Fruit fly (Drosophila melanogaster) ovary, adult (tissue): Measurements from ENCODE around the gene CG15734.
"Not testable (repeated sequence)": the region's sequence is repeated elsewhere in the genome, so short reads cannot be mapped to it uniquely, and the experiment has no call there.

Experiments
- CG17801 ChIP-seq: fragments of 200-800 bp; optimal IDR thresholded peaks from 2 replicates; lab custom pipeline; 2019; ENCODE audit warnings: missing biosample characterization, mild to moderate bottlenecking, missing genetic modification characterization, moderate library complexity; ENCODE audit not compliant: partially characterized antibody

Gene CG15734

DNA sequence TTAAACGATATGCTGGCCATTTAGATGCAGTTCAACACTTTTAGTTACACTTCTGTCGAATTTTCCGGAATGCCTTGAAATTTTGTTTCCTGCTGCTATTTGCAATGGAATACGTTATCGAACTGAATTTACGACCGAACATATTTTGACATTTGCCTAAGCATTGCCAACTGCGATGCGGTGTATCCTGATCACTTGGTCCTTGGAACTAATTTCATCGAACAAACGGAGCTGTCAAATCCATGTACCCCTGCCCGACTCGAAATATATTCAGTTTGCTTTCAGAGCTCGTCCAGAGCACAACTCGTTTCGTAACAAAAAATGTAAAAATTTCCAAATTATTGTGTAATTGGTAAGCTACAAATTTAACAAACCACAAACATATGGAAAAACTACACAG lies at the start of gene CG15734:
Gene CG15734, minus strand, starts transcription at position 101 of the 400 bp plus-strand sequence.
- TF ChIP-seq CG17801: not testable (repeated sequence)

DNA sequence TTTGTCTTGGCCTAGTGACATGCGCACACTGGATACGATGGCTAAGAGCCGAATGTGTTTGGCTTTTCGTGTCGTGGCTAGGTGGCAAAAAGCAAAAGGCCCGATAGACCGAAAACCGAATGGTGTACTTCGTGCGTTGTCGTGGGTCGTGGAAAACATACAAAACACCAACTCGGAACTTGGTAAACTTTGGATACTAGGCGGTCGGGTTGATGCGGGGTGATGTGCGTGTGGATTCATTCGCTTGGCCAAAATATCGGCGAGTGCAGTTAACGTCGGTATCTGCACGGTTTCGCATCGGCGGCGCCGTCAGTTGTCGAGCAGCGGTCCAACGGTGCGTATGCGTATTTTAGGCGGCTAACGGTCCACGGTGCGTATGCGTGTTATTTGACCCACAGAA lies 41.2 kb upstream of the CG15734 start:
- no peak for TF ChIP-seq CG17801

DNA sequence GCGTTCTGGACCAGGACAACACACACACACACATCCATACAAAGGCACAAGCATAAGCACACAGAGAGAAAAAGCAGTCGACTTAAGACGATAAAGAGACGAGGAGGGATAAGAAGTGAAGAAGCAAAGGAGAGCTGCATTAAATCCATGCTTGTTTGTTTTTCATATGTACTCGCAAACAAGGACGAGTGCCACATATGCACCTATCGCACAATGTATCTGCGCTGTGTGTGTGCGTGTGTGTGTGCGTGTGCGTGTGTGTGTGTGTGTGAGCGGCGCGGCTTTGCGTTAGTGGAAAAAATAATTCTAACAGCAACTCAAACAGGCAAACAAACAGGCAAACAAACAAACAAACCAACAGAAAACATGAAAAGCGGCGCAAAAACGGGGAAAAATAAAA lies 32.5 kb upstream of the CG15734 start:
- no peak for TF ChIP-seq CG17801

DNA sequence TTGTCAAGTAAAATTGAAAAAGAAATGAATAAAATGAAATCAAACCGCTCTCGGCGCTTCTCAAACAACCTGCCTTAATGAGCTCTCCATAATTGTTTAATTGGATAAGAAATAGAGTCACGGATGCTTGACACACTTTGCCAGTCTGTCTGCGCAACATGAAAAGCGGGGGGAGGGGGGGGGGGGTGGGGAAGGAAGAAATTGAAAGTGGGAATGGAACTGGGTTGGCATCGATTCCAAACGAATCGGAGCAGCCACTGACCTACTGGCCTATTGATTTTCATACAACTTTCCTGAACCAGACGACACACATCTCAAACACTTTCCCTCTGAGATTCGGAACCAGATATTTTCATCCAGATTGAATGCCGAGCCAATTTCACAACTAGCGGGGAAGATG lies 20.1 kb upstream of the CG15734 start, which contains the start of gene CG2750:
Gene CG2750, plus strand, starts transcription at position 301 of the 400 bp plus-strand sequence.
- TF ChIP-seq CG17801: no peak

DNA sequence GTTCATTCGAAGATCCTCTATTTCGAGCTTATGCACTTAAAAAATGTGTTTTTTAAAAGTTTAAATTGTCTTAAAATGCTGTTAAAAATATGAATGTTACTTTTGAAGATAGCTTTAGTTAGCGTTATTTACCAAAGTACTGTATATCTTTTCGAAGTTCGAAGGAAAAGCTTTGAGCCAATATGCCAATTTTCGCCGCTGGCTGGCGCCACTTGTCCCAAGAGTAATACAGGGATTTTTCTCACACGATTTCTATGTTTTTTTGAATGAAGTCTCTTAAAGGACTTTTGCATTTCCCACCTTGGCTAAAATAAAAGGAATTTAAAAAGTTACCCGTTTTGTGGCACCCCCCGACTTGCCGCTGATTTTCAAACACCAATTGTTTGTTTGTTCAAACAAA lies 17.4 kb upstream of the CG15734 start:
- no peak for TF ChIP-seq CG17801

DNA sequence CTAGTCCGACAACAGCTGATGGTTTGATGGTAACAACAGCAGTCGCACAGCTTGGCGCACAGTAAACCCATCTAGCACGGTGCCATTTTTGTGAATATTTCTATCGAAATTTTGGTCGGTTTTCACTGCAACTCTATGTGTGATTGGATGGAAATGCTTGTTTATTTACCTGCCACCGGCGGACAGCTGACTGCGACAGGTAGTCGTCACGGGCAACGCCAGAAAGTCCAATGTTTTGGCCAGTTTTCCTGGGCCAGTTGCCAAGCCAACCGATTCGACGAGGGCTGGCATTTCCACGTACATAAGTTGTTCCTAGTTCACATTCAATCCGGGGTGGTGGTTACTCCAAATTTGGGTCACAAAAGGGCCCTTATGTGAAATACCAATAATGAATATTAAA lies 16.9 kb upstream of the CG15734 start, which contains the start of gene CG11356:
Gene CG11356, minus strand, starts transcription at position 101 of the 400 bp plus-strand sequence.
- no peak for TF ChIP-seq CG17801

DNA sequence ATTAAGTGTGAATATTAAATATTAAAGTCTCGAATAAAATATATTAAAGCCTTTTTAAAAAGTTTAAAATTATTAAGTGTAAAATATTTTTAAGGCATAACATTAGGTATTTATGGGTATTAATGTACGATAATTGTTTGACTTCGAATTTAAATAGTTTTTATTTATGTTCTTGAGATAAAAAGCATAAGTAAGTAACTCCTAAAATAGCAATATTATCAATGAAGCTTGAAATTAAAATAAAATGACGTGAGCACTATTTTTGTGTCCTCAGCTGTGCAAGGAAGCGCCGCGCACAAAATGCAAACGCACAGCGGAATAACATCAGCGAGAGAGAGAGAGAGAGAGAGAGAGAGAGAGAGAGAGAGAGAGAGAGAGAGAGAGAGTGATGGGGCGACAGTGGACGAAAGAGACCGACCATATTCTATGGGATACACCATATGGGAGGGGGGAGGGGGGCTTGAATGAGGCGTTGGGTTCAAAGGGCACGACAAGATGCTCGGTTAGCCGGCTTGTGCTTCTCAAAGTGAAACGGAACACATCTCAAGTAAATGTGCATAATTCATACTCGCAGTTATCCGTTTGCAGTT lies 3.5 kb upstream of the CG15734 start:
- no peak for TF ChIP-seq CG17801

DNA sequence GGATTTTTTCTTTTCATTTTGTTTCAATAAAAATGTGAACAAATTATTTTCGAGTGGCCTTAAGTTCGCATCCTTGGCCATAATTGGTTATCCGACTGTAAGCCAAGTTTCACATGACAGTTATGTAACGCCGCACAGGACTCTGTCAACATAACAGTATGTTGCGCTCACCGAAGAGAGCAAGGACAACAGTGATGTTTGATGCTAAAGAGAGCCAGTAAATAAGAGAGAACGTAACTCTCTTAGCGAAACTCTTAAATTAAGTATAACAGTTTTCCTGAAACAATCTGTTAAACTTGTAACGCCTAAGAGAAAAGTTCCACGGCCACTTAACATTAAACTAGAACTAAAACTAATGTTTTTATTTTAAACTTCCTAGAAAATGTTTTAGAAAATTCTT lies 1.1 kb downstream of the CG15734 start:
- TF ChIP-seq CG17801: no peak

DNA sequence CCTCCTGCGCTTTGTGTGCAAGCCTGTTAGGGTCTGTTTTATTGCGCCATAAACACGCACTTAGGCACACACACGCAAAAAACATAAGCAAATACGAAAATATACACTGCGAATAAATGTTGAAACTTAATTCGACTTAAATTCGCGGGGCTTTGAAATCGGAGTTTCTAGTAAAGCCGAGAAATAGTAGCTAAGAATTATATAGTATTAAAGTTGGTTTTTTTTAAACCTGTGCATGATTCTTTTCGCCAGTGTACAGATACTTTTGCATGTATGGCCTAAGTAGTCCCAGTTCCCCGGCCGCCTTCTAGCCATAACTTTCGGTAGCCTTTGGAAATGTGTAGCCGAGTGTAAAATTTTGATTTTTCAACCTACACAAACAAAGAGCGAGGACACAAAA lies 2.4 kb downstream of the CG15734 start:
- no peak for TF ChIP-seq CG17801

DNA sequence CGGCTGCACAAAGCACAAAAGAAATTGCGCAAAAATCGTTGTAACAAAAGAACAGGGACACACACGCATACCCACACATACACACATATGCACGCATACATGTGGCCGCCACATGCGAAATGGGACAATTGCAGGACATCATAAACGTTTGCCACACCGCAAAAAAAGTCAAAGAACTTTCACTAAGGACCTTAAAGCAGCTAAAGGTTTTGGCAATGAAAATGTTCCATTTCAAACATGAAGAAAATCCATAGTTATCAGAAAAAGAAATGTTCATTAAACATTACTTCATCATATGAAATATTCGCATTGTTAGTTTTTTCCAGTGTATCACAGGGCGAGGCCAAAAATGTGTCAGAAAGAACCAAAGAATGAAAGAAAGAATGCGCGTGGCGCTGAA lies 4.6 kb downstream of the CG15734 start:
- no peak for TF ChIP-seq CG17801

DNA sequence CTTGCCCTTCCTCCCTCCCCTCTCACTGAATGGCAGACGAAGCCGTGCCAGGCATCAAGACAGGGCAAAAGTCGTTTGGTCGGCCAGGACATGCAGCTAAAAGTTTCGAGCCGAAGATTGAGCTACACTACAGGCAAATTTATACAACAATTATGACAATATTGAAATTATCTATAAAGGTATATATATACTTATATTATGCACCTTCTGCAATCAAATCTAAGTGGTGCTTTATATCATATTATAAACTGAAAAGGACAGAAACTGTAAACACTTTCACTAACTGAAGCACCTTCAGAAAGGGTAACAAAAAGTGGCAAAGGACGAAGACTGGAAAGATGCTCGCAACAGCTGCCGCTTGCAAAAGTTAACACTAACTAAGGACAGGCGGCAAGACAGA lies 10.6 kb downstream of the CG15734 start:
- no peak for TF ChIP-seq CG17801

DNA sequence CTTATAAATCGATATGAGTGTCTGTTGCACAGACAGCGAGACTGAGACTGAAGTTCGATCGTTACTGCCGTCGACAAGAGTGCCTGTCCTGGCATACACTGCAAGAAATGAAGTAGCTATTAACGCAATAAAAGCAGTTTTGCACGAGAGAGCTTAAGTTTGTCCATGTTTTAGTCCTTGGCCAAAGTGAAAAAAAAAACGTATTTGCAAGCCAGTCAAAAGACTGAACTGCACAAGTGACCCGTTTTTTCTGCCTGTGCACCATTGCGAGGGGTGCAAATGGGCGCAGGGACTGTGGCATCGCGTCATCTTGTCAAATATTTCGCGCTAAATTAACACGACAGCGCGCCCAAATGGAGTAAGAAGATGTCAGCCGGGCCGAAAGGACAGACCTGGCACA lies 11.3 kb downstream of the CG15734 start:
- no peak for TF ChIP-seq CG17801

DNA sequence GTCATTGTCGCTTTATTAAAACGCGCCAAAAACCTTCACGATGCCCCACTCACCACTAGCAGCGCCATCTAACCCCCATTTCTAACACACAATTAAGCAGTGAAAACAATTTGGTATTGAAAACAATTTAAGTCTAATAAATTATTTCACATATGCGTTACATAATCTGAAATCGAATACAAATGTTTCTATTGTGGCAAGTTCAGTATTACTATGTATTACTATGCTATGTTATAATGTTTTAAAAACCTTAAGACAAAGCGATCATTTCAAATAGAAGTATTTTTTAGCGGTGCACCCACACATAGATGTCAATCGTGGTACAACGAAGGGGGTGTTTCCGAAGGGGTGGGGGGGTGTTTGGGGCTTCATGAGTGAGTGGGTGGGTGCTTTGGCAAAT lies 13.2 kb downstream of the CG15734 start:
- TF ChIP-seq CG17801: no peak

DNA sequence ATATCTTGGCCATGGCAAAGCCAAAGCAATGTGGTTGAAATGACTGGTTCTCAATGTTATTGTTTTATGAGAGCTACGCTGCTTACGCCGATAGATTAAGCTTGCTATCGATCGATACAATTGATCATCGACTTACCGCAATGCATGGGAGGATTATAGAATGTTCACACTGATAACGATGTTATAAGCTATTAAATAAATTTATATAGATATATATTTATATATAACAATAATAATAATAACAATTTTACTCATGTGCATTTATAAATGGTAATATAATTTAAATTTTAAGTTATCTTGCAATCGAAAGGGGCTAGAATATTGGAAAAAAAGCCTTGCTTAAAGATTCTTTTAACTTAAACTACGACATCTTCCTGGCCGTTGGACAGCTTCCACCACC lies 14.1 kb downstream of the CG15734 start, which contains the start of gene moon:
Gene moon, minus strand, starts transcription at position 101 of the 400 bp plus-strand sequence.
- no peak for TF ChIP-seq CG17801

DNA sequence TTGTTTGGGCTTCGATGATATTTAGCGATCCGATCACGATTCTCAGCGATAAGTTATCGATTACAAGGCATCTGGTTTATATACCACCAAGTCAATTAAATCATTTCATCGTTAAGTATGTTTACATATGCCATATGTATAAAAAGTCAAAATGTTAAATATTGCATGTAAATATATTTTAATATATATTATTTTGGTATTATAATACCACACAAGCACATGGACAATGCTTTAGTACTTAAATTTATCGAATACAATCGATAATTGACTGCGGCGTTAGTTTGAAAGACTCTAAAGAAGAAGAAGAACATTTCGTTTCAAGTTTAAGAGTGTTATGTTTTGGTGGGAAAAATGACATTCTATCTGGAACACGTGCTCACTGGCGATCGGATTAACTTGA lies 16.7 kb downstream of the CG15734 start, which contains the start of gene CG34323:
Gene CG34323, plus strand, starts transcription at position 301 of the 400 bp plus-strand sequence.
- TF ChIP-seq CG17801: no peak

DNA sequence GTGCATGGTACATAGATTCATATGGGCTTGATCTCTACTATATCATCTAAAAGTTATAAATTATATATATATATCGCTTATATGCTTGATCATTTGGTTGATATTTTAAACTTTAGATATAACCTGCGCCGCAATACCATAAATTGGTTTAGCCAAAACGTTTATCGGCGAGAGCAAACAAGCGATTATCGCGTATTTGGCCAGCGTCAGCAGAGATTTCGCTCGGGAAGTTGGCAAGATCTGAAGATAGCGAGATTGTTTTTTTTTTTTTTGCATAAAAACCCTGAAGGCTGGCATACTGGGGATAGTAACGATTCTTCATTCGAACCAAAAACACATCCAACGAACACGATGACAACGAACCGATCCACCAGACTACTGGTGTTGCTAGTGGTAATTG lies 27.3 kb downstream of the CG15734 start, which contains the start of gene Muc11A:
Gene Muc11A, plus strand, starts transcription at position 301 of the 400 bp plus-strand sequence.
- TF ChIP-seq CG17801: no peak

DNA sequence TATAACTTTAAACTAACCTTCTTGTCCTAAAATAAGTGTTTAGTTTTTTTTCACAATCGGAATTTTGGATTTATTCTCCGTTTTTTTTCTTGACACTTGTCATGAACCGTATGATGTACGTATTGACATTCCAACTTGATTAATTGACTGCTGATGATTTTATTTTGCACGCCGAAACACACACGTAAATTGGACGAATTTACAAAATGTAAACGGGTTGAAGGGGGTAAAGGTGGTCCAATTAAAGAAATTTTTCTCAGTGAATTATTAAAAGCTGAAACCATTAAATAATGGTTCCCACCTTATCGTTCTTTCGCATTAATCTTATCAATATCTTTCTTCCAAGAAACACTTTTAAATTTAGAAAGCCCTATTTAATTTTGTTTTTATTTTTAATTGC lies 30.3 kb downstream of the CG15734 start, which contains the start of gene Uch-L5R:
Gene Uch-L5R, minus strand, starts transcription at position 101 of the 400 bp plus-strand sequence.
- TF ChIP-seq CG17801: no peak

DNA sequence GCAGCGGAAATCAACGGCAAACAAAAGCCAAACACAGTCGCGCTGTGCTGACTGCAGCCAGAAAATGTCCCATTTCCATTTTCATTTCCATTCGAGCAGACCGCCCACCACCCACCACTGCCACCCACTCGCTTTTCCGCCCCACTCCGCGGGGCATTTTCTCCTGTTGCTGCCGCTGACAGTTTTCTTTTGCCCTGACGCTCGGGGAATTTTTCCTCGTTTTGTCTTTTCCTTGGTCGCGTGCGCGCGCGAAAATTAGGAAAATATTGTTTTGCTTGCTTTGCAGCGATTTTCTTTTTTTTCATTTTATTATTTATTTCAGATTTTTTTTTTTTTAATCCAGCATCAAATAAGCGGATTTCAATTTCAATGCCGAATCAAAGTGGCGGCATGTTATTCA lies 36.5 kb downstream of the CG15734 start:
- no peak for TF ChIP-seq CG17801

DNA sequence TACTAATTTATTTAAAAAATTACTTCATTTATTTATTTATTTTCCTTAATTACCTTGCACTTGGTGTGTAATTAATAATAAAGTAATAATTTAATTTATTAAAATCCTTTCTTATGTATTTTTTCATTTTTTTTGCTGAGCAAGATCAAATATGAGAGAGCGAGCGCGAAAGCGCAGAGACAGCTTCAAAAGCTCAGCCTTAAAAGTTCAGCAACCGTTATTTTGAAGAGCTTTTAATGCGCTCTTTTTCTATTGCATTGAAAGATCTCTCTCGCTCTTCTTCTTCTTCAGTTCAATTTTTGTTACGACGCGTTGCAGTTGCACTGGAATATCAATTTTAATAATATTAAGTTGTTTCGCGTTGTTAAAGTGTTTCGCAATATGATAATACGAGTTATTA lies 43.4 kb downstream of the CG15734 start, which contains the start of gene Ten-a:
Gene Ten-a, plus strand, starts transcription at position 301 of the 400 bp plus-strand sequence.
- no peak for TF ChIP-seq CG17801
